Worm (Caenorhabditis elegans) whole organism, L4 larva: ENCODE measurements around the gene npr-8.

Experiments
- lin-39 ChIP-seq: fragments of 150-350 bp; optimal IDR thresholded peaks from 2 replicates; lab custom pipeline; 2014; ENCODE audit warnings: missing biosample characterization, missing genetic modification reagents, missing genetic modification characterization
- pqm-1 ChIP-seq: sonication (generic microtip); optimal IDR thresholded peaks from 2 replicates; lab custom pipeline; 2017; ENCODE audit warnings: missing biosample characterization, missing genetic modification characterization

ce11 chrX:7378608-7379007 is 1.5 kb downstream of the npr-8 start:
- TF ChIP-seq pqm-1 (tag; lab: Kevin White, UChicago) (no peak), lin-39 (tag; lab: Kevin White, UChicago) (no peak)
